Worm (Caenorhabditis elegans) whole organism, mixed stage, embryonic: Measurements from ENCODE around the gene ZK616.65.

Source experiments
- drap-1 ChIP-seq: fragments of 200-800 bp; sonication (Bioruptor generic); optimal IDR thresholded peaks from 3 replicates; lab custom pipeline; 2018; ENCODE audit warnings: mild to moderate bottlenecking, missing genetic modification characterization, missing compliant biosample characterization
- mab-5 ChIP-seq: fragments of 150-350 bp; optimal IDR thresholded peaks from 2 replicates; lab custom pipeline; 2014; ENCODE audit warnings: missing biosample characterization, missing genetic modification characterization
- mep-1 ChIP-seq: fragments of 150-350 bp; optimal IDR thresholded peaks from 2 replicates; lab custom pipeline; 2017; ENCODE audit warnings: missing biosample characterization, missing genetic modification reagents, missing genetic modification characterization, inconsistent platforms
- nhr-237 ChIP-seq: fragments of 150-350 bp; optimal IDR thresholded peaks from 2 replicates; lab custom pipeline; 2014; ENCODE audit warnings: missing biosample characterization, missing genetic modification characterization
- nhr-28 ChIP-seq: fragments of 150-350 bp; optimal IDR thresholded peaks from 2 replicates; lab custom pipeline; 2014; ENCODE audit warnings: missing biosample characterization, missing genetic modification characterization
- snpc-4 ChIP-seq: fragments of 150-350 bp; optimal IDR thresholded peaks from 2 replicates; lab custom pipeline; 2014; ENCODE audit warnings: missing biosample characterization, missing genetic modification characterization
- unc-62 ChIP-seq: fragments of 150-350 bp; optimal IDR thresholded peaks from 2 replicates; lab custom pipeline; 2014; ENCODE audit warnings: missing biosample characterization, missing genetic modification reagents, missing genetic modification characterization
- ztf-11 ChIP-seq: fragments of 150-350 bp; optimal IDR thresholded peaks from 2 replicates; lab custom pipeline; 2014; ENCODE audit warnings: missing biosample characterization, missing genetic modification characterization

DNA sequence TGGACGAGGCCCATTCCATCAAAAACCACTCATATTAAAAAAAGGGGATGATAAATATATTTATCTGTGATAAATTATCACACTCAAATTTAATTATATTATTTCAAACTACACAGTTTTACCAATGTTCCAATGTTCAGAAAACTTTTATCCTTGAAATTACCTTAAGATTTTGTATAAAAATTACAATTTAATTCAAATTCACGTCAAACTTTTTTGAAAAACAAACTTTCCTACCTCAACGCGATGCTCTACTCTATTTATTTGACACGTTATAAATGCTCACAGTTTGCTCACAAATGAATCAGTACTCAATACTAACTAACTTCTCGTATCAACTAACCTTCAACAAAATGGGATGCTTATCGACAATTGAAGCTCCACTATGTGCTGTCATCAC lies 28.4 kb downstream of the ZK616.65 start, which contains the start of gene F41H10.1:
- TF ChIP-seq unc-62 (no peak), drap-1 (GFP tag; lab: Kevin White, UChicago) (no peak), snpc-4 (tag; lab: Kevin White, UChicago) (no peak), ztf-11 (tag; lab: Kevin White, UChicago) (no peak), nhr-237 (tag; lab: Kevin White, UChicago) (no peak), nhr-28 (tag; lab: Kevin White, UChicago) (no peak), mep-1 (no peak), mab-5 (tag; lab: Kevin White, UChicago) (no peak)
